Worm (Caenorhabditis elegans): Measurements from ENCODE around the gene mthf-1.

The mthf-1 gene

ce11 chrII:7808153-7808552 lies 30.5 kb upstream of the mthf-1 start:
- no peak for TF ChIP-seq unc-62 (GFP tag; optimal IDR thresholded peaks at IDR 0.05)

ce11 chrII:7806872-7807271 lies 29.2 kb upstream of the mthf-1 start:
- no peak for TF ChIP-seq unc-62 (GFP tag; optimal IDR thresholded peaks at IDR 0.05)

- TF ChIP-seq unc-62 (GFP tag; optimal IDR thresholded peaks at IDR 0.05): no peak
Observed at ce11 chrII:7806054-7806453, 28.4 kb upstream of the mthf-1 start.

ce11 chrII:7803174-7803573 lies 25.6 kb upstream of the mthf-1 start:
- TF ChIP-seq unc-62 (GFP tag; optimal IDR thresholded peaks at IDR 0.05): no peak

- TF ChIP-seq unc-62 (GFP tag; optimal IDR thresholded peaks at IDR 0.05): no peak
Observed at ce11 chrII:7801899-7802298, 24.3 kb upstream of the mthf-1 start.

- no peak for TF ChIP-seq unc-62 (GFP tag; optimal IDR thresholded peaks at IDR 0.05)
Observed at ce11 chrII:7801255-7801654, 23.6 kb upstream of the mthf-1 start.

- no peak for TF ChIP-seq unc-62 (GFP tag; optimal IDR thresholded peaks at IDR 0.05)
Observed at ce11 chrII:7795299-7795698, 17.7 kb upstream of the mthf-1 start.

- TF ChIP-seq unc-62 (GFP tag; optimal IDR thresholded peaks at IDR 0.05): no peak
Observed at ce11 chrII:7794222-7794621, 16.6 kb upstream of the mthf-1 start, which contains the start of gene glr-4. Gene glr-4, minus strand, starts transcription at chrII:7794322.

ce11 chrII:7792514-7792913 lies 14.9 kb upstream of the mthf-1 start:
- TF ChIP-seq unc-62 (GFP tag; optimal IDR thresholded peaks at IDR 0.05): no peak

- TF ChIP-seq unc-62 (GFP tag; optimal IDR thresholded peaks at IDR 0.05): no peak
Observed at ce11 chrII:7791408-7792050, 13.9 kb upstream of the mthf-1 start.

ce11 chrII:7790324-7790898 lies 12.8 kb upstream of the mthf-1 start, which contains the start of gene srlf-1:
Gene srlf-1, plus strand, starts transcription at chrII:7790591.
- TF ChIP-seq unc-62 (GFP tag; optimal IDR thresholded peaks at IDR 0.05): no peak

- no peak for TF ChIP-seq unc-62 (GFP tag; optimal IDR thresholded peaks at IDR 0.05)
Observed at ce11 chrII:7789605-7790004, 12.0 kb upstream of the mthf-1 start.

ce11 chrII:7783467-7783959 lies 5.9 kb upstream of the mthf-1 start, which contains the start of gene skr-17:
Gene skr-17, plus strand, starts transcription at chrII:7783517.
- no peak for TF ChIP-seq unc-62 (GFP tag; optimal IDR thresholded peaks at IDR 0.05)

ce11 chrII:7781102-7781616 lies 3.5 kb upstream of the mthf-1 start, which contains the start of the genes snpc-1.1 and spdl-1:
Gene snpc-1.1, minus strand, starts transcription at chrII:7781301.
Gene spdl-1, plus strand, starts transcription at chrII:7781566.
- no peak for TF ChIP-seq unc-62 (GFP tag; optimal IDR thresholded peaks at IDR 0.05)

- no peak for TF ChIP-seq unc-62 (GFP tag; optimal IDR thresholded peaks at IDR 0.05)
Observed at ce11 chrII:7778273-7778672, 650 bp upstream of the mthf-1 start.

ce11 chrII:7776715-7777114 lies 908 bp downstream of the mthf-1 start:
- TF ChIP-seq unc-62 (GFP tag; optimal IDR thresholded peaks at IDR 0.05): no peak

ce11 chrII:7776232-7776631 lies 1.4 kb downstream of the mthf-1 start:
- TF ChIP-seq unc-62 (GFP tag; optimal IDR thresholded peaks at IDR 0.05): no peak

Data from whole organism, dauer.